Worm (Caenorhabditis elegans) whole organism, early embryonic: ENCODE data around the gene thoc-2.

Source experiments
- B0310.2 ChIP-seq: sonication (generic microtip); optimal IDR thresholded peaks from 2 replicates; lab custom pipeline; 2016; ENCODE audit warnings: mild to moderate bottlenecking, missing genetic modification characterization, missing compliant biosample characterization
- F13C5.2 ChIP-seq: sonication (generic microtip); optimal IDR thresholded peaks from 2 replicates; lab custom pipeline; 2017; ENCODE audit warnings: mild to moderate bottlenecking, missing genetic modification characterization, inconsistent platforms, missing compliant biosample characterization
- aly-1 ChIP-seq: sonication (generic microtip); optimal IDR thresholded peaks from 2 replicates; lab custom pipeline; 2016; ENCODE audit warnings: missing genetic modification characterization, missing compliant biosample characterization
- ama-1 ChIP-seq: fragments of 150-350 bp; optimal IDR thresholded peaks from 2 replicates; lab custom pipeline; 2014
- ceh-13 ChIP-seq: fragments of 200-800 bp; sonication (Bioruptor generic); optimal IDR thresholded peaks from 2 replicates; lab custom pipeline; 2018; ENCODE audit warnings: mild to moderate bottlenecking, missing genetic modification characterization, missing compliant biosample characterization
- ceh-36 ChIP-seq: sonication (generic microtip); optimal IDR thresholded peaks from 2 replicates; lab custom pipeline; 2016; ENCODE audit warnings: missing genetic modification characterization, inconsistent platforms, missing compliant biosample characterization
- ets-7 ChIP-seq: sonication (generic microtip); optimal IDR thresholded peaks from 2 replicates; lab custom pipeline; 2016; ENCODE audit warnings: missing genotype, missing genetic modification characterization, missing compliant biosample characterization
- flt-1 ChIP-seq: fragments of 200-800 bp; sonication (Bioruptor generic); IDR thresholded peaks from 2 replicates; pipeline ENCODE4 v1.3.6; 2022; ENCODE audit warnings: missing genetic modification characterization, missing compliant biosample characterization
- hmbx-1 ChIP-seq: sonication (generic microtip); optimal IDR thresholded peaks from 2 replicates; lab custom pipeline; 2016; ENCODE audit warnings: mild to moderate bottlenecking, missing genetic modification characterization, missing compliant biosample characterization
- hmg-4 ChIP-seq: fragments of 200-800 bp; sonication (Bioruptor generic); optimal IDR thresholded peaks from 2 replicates; lab custom pipeline; 2018; ENCODE audit warnings: mild to moderate bottlenecking, missing genetic modification characterization, missing compliant biosample characterization
- hnd-1 ChIP-seq: sonication (generic microtip); optimal IDR thresholded peaks from 2 replicates; lab custom pipeline; 2016; ENCODE audit warnings: missing genetic modification characterization, missing compliant biosample characterization
- pes-1 ChIP-seq: fragments of 200-800 bp; sonication (Bioruptor generic); IDR thresholded peaks from 2 replicates; pipeline ENCODE4 v1.3.6; 2022; ENCODE audit warnings: missing genetic modification reagents, missing genetic modification characterization, missing compliant biosample characterization
- scrt-1 ChIP-seq: fragments of 200-800 bp; sonication (Bioruptor generic); IDR thresholded peaks from 2 replicates; pipeline ENCODE4 v1.3.6; 2022; ENCODE audit warnings: missing genetic modification characterization, missing compliant biosample characterization
- sea-1 ChIP-seq: fragments of 200-800 bp; sonication (Bioruptor generic); conservative IDR thresholded peaks from 2 replicates; pipeline ENCODE4 v1.3.6; 2022; ENCODE audit warnings: missing genetic modification characterization, missing compliant biosample characterization
- tbx-11 ChIP-seq: fragments of 200-800 bp; sonication (Bioruptor generic); IDR thresholded peaks from 2 replicates; pipeline ENCODE4 v1.3.6; 2022; ENCODE audit warnings: missing genetic modification characterization, missing compliant biosample characterization
- tbx-37 ChIP-seq: fragments of 200-800 bp; sonication (Bioruptor generic); conservative IDR thresholded peaks from 2 replicates; pipeline ENCODE4 v1.3.6; 2022; ENCODE audit warnings: missing genetic modification reagents, missing genetic modification characterization, missing compliant biosample characterization
- tra-4 ChIP-seq: sonication (generic microtip); optimal IDR thresholded peaks from 2 replicates; lab custom pipeline; 2017; ENCODE audit warnings: missing genetic modification characterization, missing compliant biosample characterization

thoc-2 gene

ce11 chrIII:6360825-6361224 is 7.0 kb upstream of the thoc-2 start:
- TF ChIP-seq ceh-36, result no peak
- TF ChIP-seq tbx-37 (GFP tag; lab: Robert Waterston, UW), result no peak
- TF ChIP-seq hmg-4, result no peak
- no peak for TF ChIP-seq aly-1 (tag; lab: Kevin White, UChicago)
- no peak for TF ChIP-seq ets-7 (tag; lab: Kevin White, UChicago)
- no peak for TF ChIP-seq ama-1 (lab: Kevin White, UChicago)

- TF ChIP-seq aly-1 (tag; lab: Kevin White, UChicago) (no peak), pes-1 (GFP tag; lab: Robert Waterston, UW) (no peak), sea-1 (GFP tag; lab: Robert Waterston, UW) (no peak), tbx-37 (GFP tag; lab: Robert Waterston, UW) (no peak), hnd-1 (tag; lab: Kevin White, UChicago) (no peak), ceh-36 (no peak), flt-1 (no peak), hmg-4 (no peak), ets-7 (tag; lab: Kevin White, UChicago) (no peak), scrt-1 (no peak), hmbx-1 (tag; lab: Kevin White, UChicago) (no peak), tra-4 (tag; lab: Kevin White, UChicago) (no peak), tbx-11 (GFP tag; lab: Robert Waterston, UW) (no peak), ama-1 (lab: Kevin White, UChicago) (no peak), F13C5.2 (tag; lab: Kevin White, UChicago) (no peak), B0310.2 (tag; lab: Kevin White, UChicago) (no peak), ceh-13 (no peak)
Observed at ce11 chrIII:6361560-6361959, 6.3 kb upstream of the thoc-2 start.

- TF ChIP-seq ets-7 (tag; lab: Kevin White, UChicago) (no peak), flt-1 (no peak), B0310.2 (tag; lab: Kevin White, UChicago) (no peak), tbx-11 (GFP tag; lab: Robert Waterston, UW) (no peak), hmg-4 (no peak), hmbx-1 (tag; lab: Kevin White, UChicago) (no peak), ceh-36 (no peak), scrt-1 (no peak), aly-1 (tag; lab: Kevin White, UChicago) (no peak), ama-1 (lab: Kevin White, UChicago) (no peak), hnd-1 (tag; lab: Kevin White, UChicago) (no peak), sea-1 (GFP tag; lab: Robert Waterston, UW) (no peak), tbx-37 (GFP tag; lab: Robert Waterston, UW) (no peak)
Observed at ce11 chrIII:6362323-6362922, 5.4 kb upstream of the thoc-2 start.

ce11 chrIII:6364395-6364794 is 3.4 kb upstream of the thoc-2 start:
- TF ChIP-seq hnd-1 (tag; lab: Kevin White, UChicago), result no peak
- no peak for TF ChIP-seq flt-1
- TF ChIP-seq ets-7 (tag; lab: Kevin White, UChicago), result no peak
- no peak for TF ChIP-seq hmbx-1 (tag; lab: Kevin White, UChicago)
- TF ChIP-seq B0310.2 (tag; lab: Kevin White, UChicago), result no peak
- no peak for TF ChIP-seq ama-1 (lab: Kevin White, UChicago)
- TF ChIP-seq sea-1 (GFP tag; lab: Robert Waterston, UW), result no peak
- no peak for TF ChIP-seq pes-1 (GFP tag; lab: Robert Waterston, UW)
- TF ChIP-seq tbx-37 (GFP tag; lab: Robert Waterston, UW), result no peak
- TF ChIP-seq F13C5.2 (tag; lab: Kevin White, UChicago), result no peak
- TF ChIP-seq ceh-13, result no peak
- TF ChIP-seq hmg-4, result no peak
- no peak for TF ChIP-seq tra-4 (tag; lab: Kevin White, UChicago)
- no peak for TF ChIP-seq ceh-36
- TF ChIP-seq scrt-1, result no peak
- no peak for TF ChIP-seq tbx-11 (GFP tag; lab: Robert Waterston, UW)
- no peak for TF ChIP-seq aly-1 (tag; lab: Kevin White, UChicago)

ce11 chrIII:6368524-6368923 is 682 bp downstream of the thoc-2 start:
- TF ChIP-seq ceh-36, result no peak
- TF ChIP-seq flt-1, result no peak
- TF ChIP-seq scrt-1, result no peak
- no peak for TF ChIP-seq B0310.2 (tag; lab: Kevin White, UChicago)
- TF ChIP-seq aly-1 (tag; lab: Kevin White, UChicago), result no peak
- no peak for TF ChIP-seq F13C5.2 (tag; lab: Kevin White, UChicago)
- no peak for TF ChIP-seq sea-1 (GFP tag; lab: Robert Waterston, UW)
- TF ChIP-seq hnd-1 (tag; lab: Kevin White, UChicago), result no peak
- no peak for TF ChIP-seq tbx-11 (GFP tag; lab: Robert Waterston, UW)
- TF ChIP-seq tra-4 (tag; lab: Kevin White, UChicago), result no peak
- TF ChIP-seq pes-1 (GFP tag; lab: Robert Waterston, UW), result no peak
- no peak for TF ChIP-seq hmbx-1 (tag; lab: Kevin White, UChicago)
- TF ChIP-seq hmg-4, result no peak
- no peak for TF ChIP-seq ama-1 (lab: Kevin White, UChicago)
- no peak for TF ChIP-seq tbx-37 (GFP tag; lab: Robert Waterston, UW)
- TF ChIP-seq ets-7 (tag; lab: Kevin White, UChicago), result no peak
- no peak for TF ChIP-seq ceh-13

ce11 chrIII:6373850-6374474 is 6.1 kb downstream of the thoc-2 start:
- TF ChIP-seq tbx-37 (GFP tag; lab: Robert Waterston, UW) (no peak), ceh-36 (no peak), hmbx-1 (tag; lab: Kevin White, UChicago) (no peak), tbx-11 (GFP tag; lab: Robert Waterston, UW) (no peak), F13C5.2 (tag; lab: Kevin White, UChicago) (no peak), ama-1 (lab: Kevin White, UChicago) (no peak), hnd-1 (tag; lab: Kevin White, UChicago) (no peak), pes-1 (GFP tag; lab: Robert Waterston, UW) (no peak), B0310.2 (tag; lab: Kevin White, UChicago) (no peak), hmg-4 (no peak), sea-1 (GFP tag; lab: Robert Waterston, UW) (no peak), tra-4 (tag; lab: Kevin White, UChicago) (no peak), ceh-13 (no peak), scrt-1 (no peak), aly-1 (tag; lab: Kevin White, UChicago) (no peak), flt-1 (no peak), ets-7 (tag; lab: Kevin White, UChicago) (no peak)
